Worm (Caenorhabditis elegans) whole organism, L1 larva: ENCODE results near the gene dyn-1.

Source experiments
- C34B4.2 ChIP-seq: sonication (generic microtip); optimal IDR thresholded peaks from 2 replicates; lab custom pipeline; 2017; ENCODE audit warnings: mild to moderate bottlenecking, missing genetic modification characterization, missing compliant biosample characterization
- F16B12.6 ChIP-seq: fragments of 150-350 bp; optimal IDR thresholded peaks from 2 replicates; lab custom pipeline; 2014; ENCODE audit warnings: missing biosample characterization, missing genetic modification characterization
- blmp-1 ChIP-seq: fragments of 150-350 bp; optimal IDR thresholded peaks from 2 replicates; lab custom pipeline; 2014; ENCODE audit warnings: missing biosample characterization, missing genetic modification characterization
- ceh-63 ChIP-seq: fragments of 200-800 bp; sonication (Bioruptor generic); optimal IDR thresholded peaks from 2 replicates; lab custom pipeline; 2018; ENCODE audit warnings: mild to moderate bottlenecking, missing genetic modification characterization, missing compliant biosample characterization
- ceh-82 ChIP-seq, 3 experiments: fragments of 150-350 bp in 1 of 3; sonication (generic microtip) in 2 of 3; optimal IDR thresholded peaks; 2 replicates each; lab custom pipeline; 2014 to 2017; ENCODE audit warnings: missing biosample characterization in 3 of 3, missing genetic modification characterization in 3 of 3
- ceh-88 ChIP-seq: fragments of 200-800 bp; sonication (Bioruptor generic); IDR thresholded peaks from 2 replicates; pipeline ENCODE4 v1.3.6; 2022; ENCODE audit warnings: missing genetic modification characterization, missing compliant biosample characterization
- efl-1 ChIP-seq, 4 experiments: fragments of 150-350 bp; optimal IDR thresholded peaks in 3 of 4; peaks in 1 of 4; 1 replicate in 1 of 4; 2 replicates in 3 of 4; lab custom pipeline; 2014; ENCODE audit warnings: missing biosample characterization in 2 of 4, missing genetic modification characterization in 2 of 4, missing genetic modification reagents in 2 of 4
- egl-13 ChIP-seq: sonication (generic microtip); optimal IDR thresholded peaks from 2 replicates; lab custom pipeline; 2016; ENCODE audit warnings: missing genotype, missing genetic modification reagents, missing genetic modification characterization, missing compliant biosample characterization
- egl-27 ChIP-seq, 2 experiments: fragments of 150-350 bp in 1 of 2; sonication (generic microtip); optimal IDR thresholded peaks; 3 replicates each; lab custom pipeline; 2017 to 2018; ENCODE audit warnings: missing biosample characterization in 2 of 2, missing genetic modification characterization in 2 of 2, missing genetic modification reagents in 2 of 2
- elt-2 ChIP-seq: sonication (generic microtip); optimal IDR thresholded peaks from 2 replicates; lab custom pipeline; 2016; ENCODE audit warnings: missing genetic modification characterization, mild to moderate bottlenecking, inconsistent platforms, missing compliant biosample characterization, missing genetic modification reagents
- elt-3 ChIP-seq, 6 experiments: fragments of 150-350 bp in 1 of 6; sonication (generic microtip); optimal IDR thresholded peaks; 2 replicates each; lab custom pipeline; 2017 to 2018; ENCODE audit warnings: missing biosample characterization in 6 of 6, missing genetic modification characterization in 6 of 6, inconsistent platforms in 1 of 6
- fkh-10 ChIP-seq: sonication (generic microtip); optimal IDR thresholded peaks from 2 replicates; lab custom pipeline; 2017; ENCODE audit warnings: missing biosample characterization, missing genetic modification reagents, missing genetic modification characterization
- fkh-4 ChIP-seq: sonication (generic microtip); optimal IDR thresholded peaks from 2 replicates; lab custom pipeline; 2016; ENCODE audit warnings: missing compliant biosample characterization, missing genetic modification characterization, borderline replicate concordance
- fkh-8 ChIP-seq: sonication (generic microtip); optimal IDR thresholded peaks from 2 replicates; lab custom pipeline; 2016; ENCODE audit warnings: mild to moderate bottlenecking, missing genetic modification characterization, missing compliant biosample characterization
- hpl-2 ChIP-seq: fragments of 150-350 bp; optimal IDR thresholded peaks from 2 replicates; lab custom pipeline; 2014; ENCODE audit warnings: missing biosample characterization, missing genetic modification reagents, missing genetic modification characterization
- irx-1 ChIP-seq: sonication (generic microtip); optimal IDR thresholded peaks from 2 replicates; lab custom pipeline; 2016; ENCODE audit warnings: missing genetic modification characterization, missing compliant biosample characterization
- lin-14 ChIP-seq: fragments of 200-800 bp; sonication (Bioruptor generic); optimal IDR thresholded peaks from 2 replicates; lab custom pipeline; 2018; ENCODE audit warnings: mild to moderate bottlenecking, missing genetic modification characterization, moderate library complexity, missing compliant biosample characterization
- lin-15B ChIP-seq: fragments of 150-350 bp; sonication (generic microtip); optimal IDR thresholded peaks from 3 replicates; lab custom pipeline; 2014; ENCODE audit warnings: missing biosample characterization, missing genetic modification characterization
- lin-35 ChIP-seq, 2 experiments: fragments of 150-350 bp; optimal IDR thresholded peaks; 2 replicates each; lab custom pipeline; 2014; ENCODE audit warnings: missing biosample characterization in 2 of 2, missing genetic modification characterization in 2 of 2, missing genetic modification reagents in 2 of 2
- lin-39 ChIP-seq: fragments of 150-350 bp; optimal IDR thresholded peaks from 2 replicates; lab custom pipeline; 2014; ENCODE audit warnings: missing biosample characterization, missing genetic modification reagents, missing genetic modification characterization
- lsy-2 ChIP-seq, 2 experiments: fragments of 150-350 bp; optimal IDR thresholded peaks; 2 replicates each; lab custom pipeline; 2014; ENCODE audit warnings: missing biosample characterization in 2 of 2, missing genetic modification characterization in 2 of 2
- mab-9 ChIP-seq: fragments of 200-800 bp; sonication (Bioruptor generic); IDR thresholded peaks from 2 replicates; pipeline ENCODE4 v1.3.6; 2022; ENCODE audit warnings: missing genetic modification reagents, missing genetic modification characterization, missing compliant biosample characterization
- mep-1 ChIP-seq: fragments of 150-350 bp; optimal IDR thresholded peaks from 2 replicates; lab custom pipeline; 2014; ENCODE audit warnings: missing biosample characterization, missing genetic modification characterization
- nhr-20 ChIP-seq: sonication (generic microtip); optimal IDR thresholded peaks from 2 replicates; lab custom pipeline; 2016; ENCODE audit warnings: mild to moderate bottlenecking, missing genetic modification characterization, missing compliant biosample characterization
- nhr-47 ChIP-seq: sonication (generic microtip); optimal IDR thresholded peaks from 2 replicates; lab custom pipeline; 2016; ENCODE audit warnings: mild to moderate bottlenecking, missing genetic modification characterization, moderate library complexity, missing compliant biosample characterization
- nhr-71 ChIP-seq: sonication (generic microtip); optimal IDR thresholded peaks from 2 replicates; lab custom pipeline; 2016; ENCODE audit warnings: mild to moderate bottlenecking, missing genetic modification characterization, moderate library complexity, missing compliant biosample characterization
- nhr-90 ChIP-seq: sonication (generic microtip); optimal IDR thresholded peaks from 2 replicates; lab custom pipeline; 2016; ENCODE audit warnings: mild to moderate bottlenecking, missing genetic modification characterization, missing compliant biosample characterization; ENCODE audit not compliant: poor library complexity
- pax-3 ChIP-seq: fragments of 200-800 bp; sonication (Bioruptor generic); optimal IDR thresholded peaks from 2 replicates; lab custom pipeline; 2018; ENCODE audit warnings: mild to moderate bottlenecking, missing genetic modification characterization, moderate library complexity, missing compliant biosample characterization
- skn-1 ChIP-seq: fragments of 150-350 bp; optimal IDR thresholded peaks from 2 replicates; lab custom pipeline; 2014; ENCODE audit warnings: missing biosample characterization, missing genetic modification characterization
- snpc-4 ChIP-seq: fragments of 150-350 bp; optimal IDR thresholded peaks from 2 replicates; lab custom pipeline; 2014; ENCODE audit warnings: missing biosample characterization, missing genetic modification characterization
- snu-23 ChIP-seq: sonication (generic microtip); optimal IDR thresholded peaks from 2 replicates; lab custom pipeline; 2016; ENCODE audit warnings: missing genetic modification characterization, missing compliant biosample characterization
- swsn-7 ChIP-seq: sonication (generic microtip); optimal IDR thresholded peaks from 2 replicates; lab custom pipeline; 2016; ENCODE audit warnings: missing genetic modification characterization, missing compliant biosample characterization
- tbx-2 ChIP-seq: sonication (generic microtip); optimal IDR thresholded peaks from 2 replicates; lab custom pipeline; 2016; ENCODE audit warnings: missing genetic modification characterization, missing compliant biosample characterization
- unc-30 ChIP-seq: sonication (generic microtip); optimal IDR thresholded peaks from 2 replicates; lab custom pipeline; 2017; ENCODE audit warnings: missing biosample characterization, missing genetic modification characterization
- unc-86 ChIP-seq: sonication (generic microtip); optimal IDR thresholded peaks from 2 replicates; lab custom pipeline; 2016; ENCODE audit warnings: missing genetic modification characterization, missing compliant biosample characterization

Gene dyn-1

ce11 chrX:15564338-15564737 is 4.4 kb upstream of the dyn-1 start:
- peak in 1 of 3 experiments; percentile 6 for TF ChIP-seq ceh-82 (tag; optimal IDR thresholded peaks at IDR 0.05; lab: Kevin White, UChicago)
- TF ChIP-seq snu-23 (GFP tag; lab: Kevin White, UChicago) = peak; percentile 37
- TF ChIP-seq fkh-8 (tag; lab: Kevin White, UChicago) = peak; percentile 26
- no peak for TF ChIP-seq elt-3 (tag; optimal IDR thresholded peaks at IDR 0.05; lab: Kevin White, UChicago)
- TF ChIP-seq tbx-2 (tag; lab: Kevin White, UChicago) = peak; percentile 11
- peak; percentile 27 for TF ChIP-seq nhr-71 (tag; lab: Kevin White, UChicago)
- peak; percentile 1 to 25 for TF ChIP-seq lsy-2 (tag; optimal IDR thresholded peaks at IDR 0.05; lab: Kevin White, UChicago)
- peak; percentile 6 for TF ChIP-seq swsn-7 (tag; lab: Kevin White, UChicago)
- peak; percentile 25 for TF ChIP-seq mep-1
- TF ChIP-seq unc-86 (tag; lab: Kevin White, UChicago) = no peak
- peak; percentile 45; the same call in 1 of the 2 replicates for TF ChIP-seq mab-9 (GFP tag; lab: Robert Waterston, UW)
- no peak for TF ChIP-seq lin-39 (tag; lab: Kevin White, UChicago)
- peak; percentile 81 for TF ChIP-seq lin-14

- TF ChIP-seq unc-30 (tag; lab: Kevin White, UChicago) (no peak), blmp-1 (no peak), irx-1 (tag; lab: Kevin White, UChicago) (no peak), nhr-90 (tag; lab: Kevin White, UChicago) (no peak), elt-2 (no peak), lin-15B (no peak), lsy-2 (tag; optimal IDR thresholded peaks at IDR 0.05; lab: Kevin White, UChicago) (peak in 1 of 2 experiments; percentile 17), unc-86 (tag; lab: Kevin White, UChicago) (peak; percentile 44), egl-13 (tag; lab: Kevin White, UChicago) (no peak), nhr-71 (tag; lab: Kevin White, UChicago) (peak; percentile 40), C34B4.2 (tag; lab: Kevin White, UChicago) (no peak), fkh-10 (peak; percentile 22), ceh-82 (tag; optimal IDR thresholded peaks at IDR 0.05; lab: Kevin White, UChicago) (peak; percentile 1 to 60 (median 2)), ceh-63 (GFP tag; lab: Kevin White, UChicago) (no peak), egl-27 (tag; optimal IDR thresholded peaks at IDR 0.05; lab: Kevin White, UChicago) (no peak), F16B12.6 (tag; lab: Kevin White, UChicago) (no peak), swsn-7 (tag; lab: Kevin White, UChicago) (peak; percentile 46), snu-23 (GFP tag; lab: Kevin White, UChicago) (peak; percentile 24), hpl-2 (GFP tag; lab: Kevin White, UChicago) (no peak), efl-1 (optimal IDR thresholded peaks at IDR 0.05; lab: Kevin White, UChicago) (no peak), efl-1 (GFP tag; optimal IDR thresholded peaks at IDR 0.05 in 1 of 2; lab: Kevin White, UChicago) (peak in 1 of 2 experiments; percentile 55), nhr-47 (tag; lab: Kevin White, UChicago) (peak; percentile 41), ceh-88 (GFP tag; lab: Robert Waterston, UW) (no peak), fkh-8 (tag; lab: Kevin White, UChicago) (peak; percentile 71), tbx-2 (tag; lab: Kevin White, UChicago) (peak; percentile 50), skn-1 (peak; percentile 23), lin-14 (peak; percentile 87)
These were observed 2.0 kb upstream of the dyn-1 start for ce11 chrX:15566640-15567039.

DNA sequence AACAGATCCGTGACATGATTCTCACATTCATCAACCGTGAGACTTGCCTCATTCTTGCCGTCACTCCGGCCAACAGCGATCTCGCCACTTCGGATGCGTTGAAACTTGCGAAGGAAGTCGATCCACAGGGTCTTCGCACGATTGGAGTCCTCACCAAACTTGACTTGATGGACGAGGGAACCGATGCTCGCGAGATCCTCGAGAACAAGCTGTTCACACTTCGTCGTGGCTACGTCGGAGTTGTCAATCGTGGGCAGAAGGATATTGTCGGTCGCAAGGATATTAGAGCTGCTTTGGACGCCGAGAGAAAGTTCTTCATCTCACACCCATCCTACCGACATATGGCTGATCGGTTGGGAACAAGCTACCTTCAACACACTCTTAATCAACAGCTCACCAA is 943 bp downstream of the dyn-1 start:
- TF ChIP-seq lin-35 (GFP tag; optimal IDR thresholded peaks at IDR 0.05; lab: Kevin White, UChicago) (no peak), lin-39 (tag; lab: Kevin White, UChicago) (no peak), efl-1 (optimal IDR thresholded peaks at IDR 0.05; lab: Kevin White, UChicago) (no peak), efl-1 (GFP tag; optimal IDR thresholded peaks at IDR 0.05 in 1 of 2; lab: Kevin White, UChicago) (peak in 1 of 2 experiments; percentile 81), snpc-4 (tag; lab: Kevin White, UChicago) (no peak), nhr-20 (tag; lab: Kevin White, UChicago) (no peak), fkh-4 (tag; lab: Kevin White, UChicago) (no peak), pax-3 (tag; lab: Kevin White, UChicago) (no peak)
